Fruit fly (Drosophila melanogaster) whole organism, embryonic: ENCODE measurements around the gene Cyp6d4.

Experiments
- Aef1 ChIP-seq: fragments of 200-800 bp; sonication (Bioruptor generic); IDR thresholded peaks from 3 replicates; pipeline ENCODE4 v1.3.6; 2022; ENCODE audit warnings: missing biosample characterization, missing genetic modification characterization
- CG15696 ChIP-seq: fragments of 200-800 bp; sonication (Bioruptor generic); optimal IDR thresholded peaks from 2 replicates; lab custom pipeline; 2019; ENCODE audit warnings: missing biosample characterization, mild to moderate bottlenecking, missing genetic modification characterization, moderate library complexity
- CG9609 ChIP-seq: fragments of 200-800 bp; sonication (Bioruptor generic); optimal IDR thresholded peaks from 3 replicates; lab custom pipeline; 2016; ENCODE audit warnings: missing biosample characterization, missing genetic modification characterization
- D19A ChIP-seq: fragments of 200-800 bp; optimal IDR thresholded peaks from 3 replicates; lab custom pipeline; 2019; ENCODE audit warnings: missing biosample characterization, mild to moderate bottlenecking, missing genetic modification characterization, moderate library complexity
- Hsf ChIP-seq: fragments of 200-800 bp; sonication (Bioruptor generic); optimal IDR thresholded peaks from 3 replicates; lab custom pipeline; 2016; ENCODE audit warnings: missing biosample characterization, missing genetic modification characterization
- chn ChIP-seq: fragments of 200-800 bp; sonication (Bioruptor generic); optimal IDR thresholded peaks from 2 replicates; lab custom pipeline; 2016; ENCODE audit warnings: missing biosample characterization, missing genetic modification characterization
- dmrt99B ChIP-seq: fragments of 200-800 bp; sonication (Bioruptor generic); optimal IDR thresholded peaks from 2 replicates; lab custom pipeline; 2018; ENCODE audit warnings: missing biosample characterization, mild to moderate bottlenecking, missing genetic modification characterization, moderate library complexity
- eve ChIP-seq, 2 experiments: fragments of >200 bp; optimal IDR thresholded peaks; 2 replicates each; lab custom pipeline; 2017; ENCODE audit warnings: missing biosample characterization in 2 of 2, missing genetic modification characterization in 2 of 2
- ewg ChIP-seq: fragments of 200-800 bp; sonication (Bioruptor generic); optimal IDR thresholded peaks from 3 replicates; lab custom pipeline; 2017; ENCODE audit warnings: mild to moderate bottlenecking, missing biosample characterization, missing genetic modification reagents, missing genetic modification characterization
- zfh2 ChIP-seq: fragments of 200-800 bp; sonication (Bioruptor generic); optimal IDR thresholded peaks from 2 replicates; lab custom pipeline; 2016; ENCODE audit warnings: missing biosample characterization, missing genetic modification characterization

DNA sequence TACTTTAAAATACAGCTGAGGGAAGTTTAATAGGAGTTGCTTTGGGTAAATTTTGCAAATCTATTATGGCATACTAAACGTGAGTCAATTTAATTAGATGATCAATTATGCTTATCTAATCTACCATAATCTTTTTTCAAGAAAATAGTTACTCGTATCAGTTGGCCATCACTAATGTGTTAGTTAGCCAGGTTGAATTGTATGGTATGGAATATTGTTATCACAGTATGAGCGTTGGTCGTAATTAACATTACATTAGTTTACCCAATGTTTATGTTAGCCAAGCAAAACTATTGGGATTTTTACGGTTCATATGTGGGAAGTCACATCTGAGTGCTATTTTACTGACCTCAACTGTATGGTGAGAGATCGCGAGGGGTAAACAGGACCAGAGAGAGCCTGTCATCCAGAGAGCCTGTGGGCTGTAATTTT, 24.6 kb upstream of the Cyp6d4 start:
- peak; percentile 66 for TF ChIP-seq dmrt99B (tag; lab: Kevin White, UChicago)
- peak; percentile 84 for TF ChIP-seq chn (GFP tag; lab: Kevin White, UChicago)
- TF ChIP-seq zfh2 (GFP tag; lab: Kevin White, UChicago): no peak
- TF ChIP-seq Hsf (GFP tag; lab: Kevin White, UChicago): peak; percentile 75
- peak; percentile 44 for TF ChIP-seq ewg (GFP tag; lab: Kevin White, UChicago)
- TF ChIP-seq CG9609: peak; percentile 65
- TF ChIP-seq CG15696 (tag; lab: Kevin White, UChicago): peak; percentile 96
- TF ChIP-seq D19A (tag; lab: Kevin White, UChicago): peak; percentile 74
- no peak for TF ChIP-seq Aef1 (GFP tag; lab: Robert Waterston, UW)
- TF ChIP-seq eve (GFP tag; optimal IDR thresholded peaks at IDR 0.05; lab: Kevin White, UChicago): peak in 1 of 2 experiments; percentile 97
